Worm (Caenorhabditis elegans) whole organism, L4/young adult: ENCODE data around the gene fip-7.
"Not testable (repeated sequence)": the region's sequence is repeated elsewhere in the genome, so short reads cannot be mapped to it uniquely, and the experiment has no call there.

Source experiments
- W03F9.2 ChIP-seq: fragments of 150-350 bp; optimal IDR thresholded peaks from 2 replicates; lab custom pipeline; 2014; ENCODE audit warnings: missing biosample characterization, missing genetic modification characterization
- him-1 ChIP-seq: sonication (generic microtip); optimal IDR thresholded peaks from 2 replicates; lab custom pipeline; 2016; ENCODE audit warnings: missing genotype, missing genetic modification reagents, missing genetic modification characterization, missing compliant biosample characterization

- TF ChIP-seq him-1, W03F9.2 (tag; lab: Kevin White, UChicago): not testable (repeated sequence)
Observed at ce11 chrIV:16625909-16626308, at the start of gene fip-7.
